Fruit fly (Drosophila melanogaster): ENCODE measurements around the gene kibra.

DNA sequence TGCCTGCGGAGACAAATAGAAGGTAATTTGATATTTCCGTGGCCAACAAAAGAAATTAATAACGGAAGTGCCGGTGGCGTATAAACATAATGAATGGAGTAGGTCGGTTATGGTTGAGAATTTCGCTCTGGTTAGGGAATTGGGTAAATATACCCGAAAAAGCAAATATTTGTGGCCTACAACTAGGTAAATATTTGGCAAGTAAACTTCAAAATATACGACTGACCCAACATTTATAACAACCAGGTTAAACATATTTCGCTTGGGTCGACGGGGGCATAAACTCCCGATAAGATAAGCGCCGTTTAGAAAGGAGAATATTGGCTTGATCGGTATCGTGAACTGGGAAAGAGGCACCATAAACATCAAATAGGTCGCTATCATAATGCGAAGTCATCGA lies 53.2 kb downstream of the kibra start:
- TF ChIP-seq rn (GFP tag; IDR thresholded peaks at IDR 0.05), result no peak
- no peak for TF ChIP-seq CG15710 (tag; optimal IDR thresholded peaks at IDR 0.05)
- no peak for TF ChIP-seq EcR (GFP tag; optimal IDR thresholded peaks at IDR 0.05)
- TF ChIP-seq CG17806 (tag; optimal IDR thresholded peaks at IDR 0.05), result no peak
- no peak for TF ChIP-seq CG14655 (GFP tag; optimal IDR thresholded peaks at IDR 0.05)
- TF ChIP-seq Pif1A (GFP tag; optimal IDR thresholded peaks at IDR 0.05), result no peak
- TF ChIP-seq gl (tag; optimal IDR thresholded peaks at IDR 0.05), result no peak
- TF ChIP-seq CG32121 (GFP tag; IDR thresholded peaks at IDR 0.05), result no peak
- TF ChIP-seq Ets98B (GFP tag; IDR thresholded peaks at IDR 0.05), result no peak
- no peak for TF ChIP-seq D1 (tag; optimal IDR thresholded peaks at IDR 0.05)
- TF ChIP-seq CG8301 (tag; optimal IDR thresholded peaks at IDR 0.05), result no peak
- no peak for TF ChIP-seq CG34367 (tag; optimal IDR thresholded peaks at IDR 0.05)
- TF ChIP-seq CG8159 (tag; optimal IDR thresholded peaks at IDR 0.05), result no peak
- TF ChIP-seq CG12605 (GFP tag; IDR thresholded peaks at IDR 0.05), result no peak
